Fruit fly (Drosophila melanogaster): ENCODE measurements around the gene CG13473.

The CG13473 gene

DNA sequence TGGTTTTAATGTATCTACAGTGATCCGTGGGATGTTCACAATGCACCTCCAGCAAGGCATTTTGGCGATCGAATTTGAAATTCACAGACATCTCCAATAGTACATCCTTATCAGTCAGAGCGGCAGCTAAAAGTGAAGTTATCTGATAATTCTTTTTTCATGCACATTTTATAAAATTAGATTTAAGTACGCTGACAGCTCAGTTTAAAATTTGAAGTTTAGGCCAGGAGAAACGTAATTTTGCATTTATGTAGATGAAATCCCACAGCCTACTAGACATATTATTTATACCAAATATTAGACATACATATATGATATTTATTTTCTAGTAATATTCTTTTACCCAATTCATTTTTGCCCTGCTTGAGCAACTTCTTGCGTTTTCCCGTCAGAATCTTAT, 32.4 kb downstream of the CG13473 start, which contains the start of gene Trl:
Trl (minus strand) TSS at position 101 of the 400 bp plus-strand sequence.
- TF ChIP-seq kay (GFP tag; ENCODE audit: borderline replicate concordance) (peak; percentile 87), CG14711 (tag; optimal IDR thresholded peaks at IDR 0.05) (no peak), cnc (optimal IDR thresholded peaks at IDR 0.05) (no peak), CG7045 (GFP tag; optimal IDR thresholded peaks at IDR 0.05) (no peak), Crg-1 (GFP tag; optimal IDR thresholded peaks at IDR 0.05) (no peak), toe (GFP tag; optimal IDR thresholded peaks at IDR 0.05) (no peak), CG5204 (GFP tag; optimal IDR thresholded peaks at IDR 0.05) (no peak)

dm6 chr3L:14761837-14762785, 33.6 kb downstream of the CG13473 start, which contains the start of the genes Tsen34 and Mgat4a:
TSS of gene Tsen34 (minus strand) at chr3L:14761844.
TSS of gene Mgat4a (plus strand) at chr3L:14762028.
- TF ChIP-seq tj (GFP tag; optimal IDR thresholded peaks at IDR 0.05) (no peak), cnc (optimal IDR thresholded peaks at IDR 0.05) (no peak), cic (GFP tag; optimal IDR thresholded peaks at IDR 0.05) (peak; percentile 72), Hr96 (GFP tag; optimal IDR thresholded peaks at IDR 0.05) (no peak), CG7045 (GFP tag; optimal IDR thresholded peaks at IDR 0.05) (peak; percentile 68), Clk (GFP tag; optimal IDR thresholded peaks at IDR 0.05) (no peak), CG1620 (GFP tag; optimal IDR thresholded peaks at IDR 0.05) (peak; percentile 54), CG7101 (tag; optimal IDR thresholded peaks at IDR 0.05) (peak; percentile 7), toe (GFP tag; optimal IDR thresholded peaks at IDR 0.05) (no peak), Crg-1 (GFP tag; optimal IDR thresholded peaks at IDR 0.05) (peak; percentile 80), CG11617 (GFP tag; optimal IDR thresholded peaks at IDR 0.05) (peak; percentile 32), CG12768 (GFP tag; optimal IDR thresholded peaks at IDR 0.05) (peak; percentile 70), CG5204 (GFP tag; optimal IDR thresholded peaks at IDR 0.05) (no peak), CG33017 (tag; optimal IDR thresholded peaks at IDR 0.05) (no peak), ovo (GFP tag; optimal IDR thresholded peaks at IDR 0.05) (peak; percentile 38), bab1 (GFP tag; optimal IDR thresholded peaks at IDR 0.05) (peak; percentile 65), CG14711 (tag; optimal IDR thresholded peaks at IDR 0.05) (peak; percentile 16), kay (GFP tag; ENCODE audit: borderline replicate concordance) (no peak), pad (GFP tag; optimal IDR thresholded peaks at IDR 0.05) (no peak), Mnt (GFP tag; optimal IDR thresholded peaks at IDR 0.05) (peak; percentile 38)

dm6 chr3L:14769183-14769582, 40.6 kb downstream of the CG13473 start, which contains the start of gene Mgat4b:
TSS of gene Mgat4b (minus strand) at chr3L:14769283.
- TF ChIP-seq CG5204 (GFP tag; optimal IDR thresholded peaks at IDR 0.05) = no peak
- TF ChIP-seq bab1 (GFP tag; optimal IDR thresholded peaks at IDR 0.05) = no peak
- no peak for TF ChIP-seq Mnt (GFP tag; optimal IDR thresholded peaks at IDR 0.05)
- TF ChIP-seq CG11617 (GFP tag; optimal IDR thresholded peaks at IDR 0.05) = no peak
- TF ChIP-seq Crg-1 (GFP tag; optimal IDR thresholded peaks at IDR 0.05) = no peak
- TF ChIP-seq cnc (optimal IDR thresholded peaks at IDR 0.05) = no peak
- TF ChIP-seq CG7045 (GFP tag; optimal IDR thresholded peaks at IDR 0.05) = no peak
- no peak for TF ChIP-seq toe (GFP tag; optimal IDR thresholded peaks at IDR 0.05)
- no peak for TF ChIP-seq cic (GFP tag; optimal IDR thresholded peaks at IDR 0.05)
- TF ChIP-seq CG12768 (GFP tag; optimal IDR thresholded peaks at IDR 0.05) = no peak
- no peak for TF ChIP-seq CG7101 (tag; optimal IDR thresholded peaks at IDR 0.05)
- no peak for TF ChIP-seq CG33017 (tag; optimal IDR thresholded peaks at IDR 0.05)

dm6 chr3L:14775711-14776660, 47.4 kb downstream of the CG13473 start, which contains the start of gene mop:
TSS of gene mop (minus strand) at chr3L:14776129.
- TF ChIP-seq CG1620 (GFP tag; optimal IDR thresholded peaks at IDR 0.05) (peak; percentile 32), CG7101 (tag; optimal IDR thresholded peaks at IDR 0.05) (peak; percentile 38), cic (GFP tag; optimal IDR thresholded peaks at IDR 0.05) (peak; percentile 4), CG14711 (tag; optimal IDR thresholded peaks at IDR 0.05) (peak; percentile 22), tj (GFP tag; optimal IDR thresholded peaks at IDR 0.05) (peak; percentile 9), Mnt (GFP tag; optimal IDR thresholded peaks at IDR 0.05) (peak; percentile 39), cnc (optimal IDR thresholded peaks at IDR 0.05) (no peak), CG7045 (GFP tag; optimal IDR thresholded peaks at IDR 0.05) (no peak), kay (GFP tag; ENCODE audit: borderline replicate concordance) (peak; percentile 98), bab1 (GFP tag; optimal IDR thresholded peaks at IDR 0.05) (no peak), CG12768 (GFP tag; optimal IDR thresholded peaks at IDR 0.05) (peak; percentile 41), toe (GFP tag; optimal IDR thresholded peaks at IDR 0.05) (no peak), Clk (GFP tag; optimal IDR thresholded peaks at IDR 0.05) (no peak), Crg-1 (GFP tag; optimal IDR thresholded peaks at IDR 0.05) (no peak), CG33017 (tag; optimal IDR thresholded peaks at IDR 0.05) (peak; percentile 25), CG5204 (GFP tag; optimal IDR thresholded peaks at IDR 0.05) (no peak), CG11617 (GFP tag; optimal IDR thresholded peaks at IDR 0.05) (peak; percentile 57), pad (GFP tag; optimal IDR thresholded peaks at IDR 0.05) (no peak)

All from whole organism, adult.